Fruit fly (Drosophila melanogaster): ENCODE measurements around the gene Zcchc7.

Zcchc7 gene

dm6 chr3L:16844920-16845573 lies at the start of gene Zcchc7, which contains the start of gene kud (continued):
- TF ChIP-seq dan (GFP tag; IDR thresholded peaks at IDR 0.05), result no peak
- TF ChIP-seq bcd (GFP tag; optimal IDR thresholded peaks at IDR 0.05), result no peak
- peak; percentile 6 for TF ChIP-seq CG31388 (GFP tag; optimal IDR thresholded peaks at IDR 0.05)
- TF ChIP-seq nau (GFP tag; optimal IDR thresholded peaks at IDR 0.05), result no peak
- no peak for TF ChIP-seq CG5245 (GFP tag; optimal IDR thresholded peaks at IDR 0.05)
- TF ChIP-seq CG17361 (GFP tag; IDR thresholded peaks at IDR 0.05), result no peak; the same call in none of the 3 replicates
- peak; percentile 57 for TF ChIP-seq Max (GFP tag; optimal IDR thresholded peaks at IDR 0.05)
- TF ChIP-seq pnt (GFP tag; optimal IDR thresholded peaks at IDR 0.05), result peak; percentile 15
- peak; percentile 20; the same call in 1 of the 2 replicates for TF ChIP-seq CG6272 (GFP tag; IDR thresholded peaks at IDR 0.05)
- TF ChIP-seq CG14710 (tag; optimal IDR thresholded peaks at IDR 0.05), result peak; percentile 78
- TF ChIP-seq pros (GFP tag; optimal IDR thresholded peaks at IDR 0.05), result no peak
- TF ChIP-seq Xrp1 (GFP tag; IDR thresholded peaks at IDR 0.05), result no peak
- TF ChIP-seq al (GFP tag; IDR thresholded peaks at IDR 0.05), result 0 out of 2 replicates have a peak, but pooled peaks have one; percentile 42
- TF ChIP-seq CG2712 (tag; optimal IDR thresholded peaks at IDR 0.05), result peak; percentile 71
- TF ChIP-seq sens (GFP tag), result peak; percentile 89
- TF ChIP-seq CG34224 (GFP tag; IDR thresholded peaks at IDR 0.05; ENCODE audit: partially characterized antibody), result peak; percentile 32; the same call in 2 of the 3 replicates
- TF ChIP-seq Nf-YA (GFP tag; IDR thresholded peaks at IDR 0.05), result no peak
- TF ChIP-seq ind (GFP tag; optimal IDR thresholded peaks at IDR 0.05), result peak; percentile 48
- no peak for TF ChIP-seq CG2678 (tag; optimal IDR thresholded peaks at IDR 0.05)
- peak; percentile 51; the same call in 2 of the 3 replicates for TF ChIP-seq CG16813 (GFP tag; IDR thresholded peaks at IDR 0.05; ENCODE audit: partially characterized antibody)
- TF ChIP-seq Dip3 (GFP tag; optimal IDR thresholded peaks at IDR 0.05), result no peak
- TF ChIP-seq ci (GFP tag; IDR thresholded peaks at IDR 0.05), result no peak
- peak; percentile 70 for TF ChIP-seq Tbp (GFP tag; optimal IDR thresholded peaks at IDR 0.05)
- TF ChIP-seq vfl (GFP tag; optimal IDR thresholded peaks at IDR 0.05), result peak; percentile 36
- peak; percentile 43 for TF ChIP-seq tx (GFP tag; optimal IDR thresholded peaks at IDR 0.05)
- TF ChIP-seq CG9876 (GFP tag; optimal IDR thresholded peaks at IDR 0.05), result no peak
- no peak for TF ChIP-seq CG17612 (GFP tag; IDR thresholded peaks at IDR 0.05)
- no peak for TF ChIP-seq zen2 (GFP tag; IDR thresholded peaks at IDR 0.05; ENCODE audit: partially characterized antibody)
- TF ChIP-seq CG7963 (GFP tag; IDR thresholded peaks at IDR 0.05; ENCODE audit: partially characterized antibody), result 0 out of 3 replicates have a peak, but pooled peaks have one; percentile 6
- TF ChIP-seq NfI (GFP tag; optimal IDR thresholded peaks at IDR 0.05), result peak; percentile 65
- peak; percentile 24; the same call in 1 of the 2 replicates for TF ChIP-seq CG10366 (GFP tag; IDR thresholded peaks at IDR 0.05)
- TF ChIP-seq Ets65A (GFP tag), result peak; percentile 7
- TF ChIP-seq NC2α (GFP tag; optimal IDR thresholded peaks at IDR 0.05), result no peak
- TF ChIP-seq CG11696 (GFP tag; IDR thresholded peaks at IDR 0.05), result no peak
- TF ChIP-seq fru (optimal IDR thresholded peaks at IDR 0.05), result no peak
- TF ChIP-seq CG1529 (GFP tag; optimal IDR thresholded peaks at IDR 0.05), result no peak
- TF ChIP-seq CG15696 (tag; optimal IDR thresholded peaks at IDR 0.05), result peak; percentile 59
- TF ChIP-seq CG9932 (GFP tag; IDR thresholded peaks at IDR 0.05), result peak; percentile 72
- no peak for TF ChIP-seq btn (GFP tag; optimal IDR thresholded peaks at IDR 0.05)
- TF ChIP-seq lilli (GFP tag; optimal IDR thresholded peaks at IDR 0.05), result peak; percentile 80
- no peak for TF ChIP-seq gce (GFP tag; IDR thresholded peaks at IDR 0.05)
- no peak for TF ChIP-seq CG42726 (GFP tag; IDR thresholded peaks at IDR 0.05; ENCODE audit: partially characterized antibody)
- no peak for TF ChIP-seq abd-A (tag; optimal IDR thresholded peaks at IDR 0.05)
- TF ChIP-seq CG10654 (GFP tag; optimal IDR thresholded peaks at IDR 0.05), result peak; percentile 42
- peak; percentile 32; the same call in 1 of the 2 replicates for TF ChIP-seq CG9215 (GFP tag; IDR thresholded peaks at IDR 0.05)
- no peak for TF ChIP-seq inv (GFP tag; IDR thresholded peaks at IDR 0.05; ENCODE audit: partially characterized antibody)
- TF ChIP-seq sens-2 (GFP tag; IDR thresholded peaks at IDR 0.05), result peak; percentile 10; the same call in 1 of the 2 replicates
- no peak for TF ChIP-seq Doc3 (GFP tag; IDR thresholded peaks at IDR 0.05; ENCODE audit: partially characterized antibody)
- TF ChIP-seq jing (GFP tag; optimal IDR thresholded peaks at IDR 0.05), result no peak
- peak; percentile 52 for TF ChIP-seq chn (GFP tag; optimal IDR thresholded peaks at IDR 0.05)
- TF ChIP-seq MBD-R2 (GFP tag; IDR thresholded peaks at IDR 0.05), result peak; percentile 39; the same call in 1 of the 2 replicates

Data from whole organism, embryonic.